Worm (Caenorhabditis elegans) whole organism, early embryonic: Measurements from ENCODE around the gene rev-3.

Source experiments
- aly-1 ChIP-seq: sonication (generic microtip); optimal IDR thresholded peaks from 2 replicates; lab custom pipeline; 2016; ENCODE audit warnings: missing genetic modification characterization, missing compliant biosample characterization
- ama-1 ChIP-seq: fragments of 150-350 bp; optimal IDR thresholded peaks from 2 replicates; lab custom pipeline; 2014
- ceh-36 ChIP-seq: sonication (generic microtip); optimal IDR thresholded peaks from 2 replicates; lab custom pipeline; 2016; ENCODE audit warnings: missing genetic modification characterization, inconsistent platforms, missing compliant biosample characterization
- flt-1 ChIP-seq: fragments of 200-800 bp; sonication (Bioruptor generic); IDR thresholded peaks from 2 replicates; pipeline ENCODE4 v1.3.6; 2022; ENCODE audit warnings: missing genetic modification characterization, missing compliant biosample characterization
- hnd-1 ChIP-seq: sonication (generic microtip); optimal IDR thresholded peaks from 2 replicates; lab custom pipeline; 2016; ENCODE audit warnings: missing genetic modification characterization, missing compliant biosample characterization
- pes-1 ChIP-seq: fragments of 200-800 bp; sonication (Bioruptor generic); IDR thresholded peaks from 2 replicates; pipeline ENCODE4 v1.3.6; 2022; ENCODE audit warnings: missing genetic modification reagents, missing genetic modification characterization, missing compliant biosample characterization
- tbx-11 ChIP-seq: fragments of 200-800 bp; sonication (Bioruptor generic); IDR thresholded peaks from 2 replicates; pipeline ENCODE4 v1.3.6; 2022; ENCODE audit warnings: missing genetic modification characterization, missing compliant biosample characterization
- tbx-37 ChIP-seq: fragments of 200-800 bp; sonication (Bioruptor generic); conservative IDR thresholded peaks from 2 replicates; pipeline ENCODE4 v1.3.6; 2022; ENCODE audit warnings: missing genetic modification reagents, missing genetic modification characterization, missing compliant biosample characterization
- tra-4 ChIP-seq: sonication (generic microtip); optimal IDR thresholded peaks from 2 replicates; lab custom pipeline; 2017; ENCODE audit warnings: missing genetic modification characterization, missing compliant biosample characterization

DNA sequence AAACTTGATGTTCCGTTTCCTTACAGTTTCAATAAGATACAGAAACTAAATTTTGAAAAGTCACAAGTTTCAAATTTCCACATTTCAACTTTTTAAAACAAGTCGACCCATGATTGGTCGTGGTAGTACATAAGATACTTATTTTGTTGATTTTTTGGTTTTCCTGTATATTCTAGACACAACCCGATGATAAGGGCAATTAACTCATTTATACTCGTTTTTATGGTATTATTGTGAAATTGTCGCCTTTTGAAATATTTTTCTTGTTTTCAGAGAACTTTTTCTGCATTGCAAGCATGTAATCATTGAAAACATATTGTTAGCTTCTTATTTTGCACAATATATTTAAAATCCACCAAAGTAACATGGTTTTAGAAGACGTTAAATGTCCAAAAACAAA lies 21.5 kb upstream of the rev-3 start:
- TF ChIP-seq tbx-37 (GFP tag; lab: Robert Waterston, UW) (no peak), flt-1 (GFP tag; lab: Robert Waterston, UW) (no peak), tra-4 (tag; lab: Kevin White, UChicago) (no peak), pes-1 (GFP tag; lab: Robert Waterston, UW) (no peak), hnd-1 (tag; lab: Kevin White, UChicago) (no peak), ama-1 (no peak), tbx-11 (GFP tag; lab: Robert Waterston, UW) (no peak), ceh-36 (no peak), aly-1 (tag; lab: Kevin White, UChicago) (no peak)
